Fruit fly (Drosophila melanogaster): Measurements from ENCODE around the gene pum.

DNA sequence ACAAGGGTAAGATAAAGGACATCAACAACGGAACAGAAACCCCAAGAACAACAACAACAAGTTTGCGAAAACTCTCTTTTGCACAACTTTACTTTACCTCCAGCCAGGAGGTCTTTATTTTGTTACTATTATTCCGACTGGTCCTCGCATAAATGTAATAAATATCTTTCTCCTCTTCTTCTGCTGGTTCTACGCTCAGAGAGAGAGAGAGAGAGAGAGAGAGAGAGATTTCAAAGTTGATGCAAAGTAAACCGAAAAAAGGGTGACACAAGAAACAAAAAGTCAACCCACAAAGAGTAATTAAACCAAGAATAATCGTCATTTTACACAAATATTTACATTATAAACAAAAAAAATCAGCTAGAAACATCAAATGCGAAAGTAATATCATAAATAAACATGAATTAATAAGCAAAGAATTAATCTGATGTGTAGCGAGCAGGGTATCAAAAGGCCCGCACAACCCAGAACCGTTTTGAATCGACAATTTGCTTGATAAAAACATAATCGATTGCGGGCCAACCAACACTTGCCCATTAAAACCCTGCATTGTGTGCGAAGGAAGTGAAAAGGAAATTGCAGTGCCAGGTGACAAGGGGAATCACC lies 7.4 kb downstream of the pum start:
- TF ChIP-seq gcm2 (GFP tag; optimal IDR thresholded peaks at IDR 0.05) (no peak), Dek (tag; optimal IDR thresholded peaks at IDR 0.05) (no peak), al (GFP tag; IDR thresholded peaks at IDR 0.05) (no peak)
